Fruit fly (Drosophila melanogaster): ENCODE measurements around the gene Msr-110.

The Msr-110 gene

DNA sequence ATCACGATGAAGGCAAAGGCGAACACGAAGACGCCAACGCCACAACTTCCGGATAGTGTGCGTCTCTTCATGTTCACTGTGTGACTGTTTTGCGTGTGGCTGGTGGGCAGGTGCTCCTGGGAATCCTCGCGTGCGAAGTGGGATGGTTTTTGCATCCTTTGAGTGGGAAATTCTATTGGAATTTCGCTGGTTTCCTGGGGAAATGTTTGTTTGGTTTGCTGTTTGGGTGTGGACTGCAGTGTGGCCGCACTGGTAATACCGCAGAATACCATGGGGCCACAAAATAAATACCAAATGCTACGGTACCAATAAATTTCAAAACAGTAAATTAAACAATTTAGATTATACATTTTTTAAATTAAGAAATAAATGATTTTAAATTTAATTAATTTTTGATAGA, 15.8 kb downstream of the Msr-110 start, which contains the start of gene sinu (continued):
- TF ChIP-seq CG16779 (GFP tag; IDR thresholded peaks at IDR 0.05) (peak; percentile 32; the same call in 1 of the 2 replicates), Deaf1 (tag; optimal IDR thresholded peaks at IDR 0.05) (no peak), Hr3 (GFP tag; optimal IDR thresholded peaks at IDR 0.05) (no peak), CG8388 (GFP tag; optimal IDR thresholded peaks at IDR 0.05) (no peak), jigr1 (GFP tag; IDR thresholded peaks at IDR 0.05) (no peak; the same call in 2 of the 3 replicates), CG31224 (GFP tag; IDR thresholded peaks at IDR 0.05) (no peak), slbo (GFP tag; IDR thresholded peaks at IDR 0.05) (no peak), repo (GFP tag; optimal IDR thresholded peaks at IDR 0.05) (no peak), CTCF (GFP tag; optimal IDR thresholded peaks at IDR 0.05) (no peak), yki (optimal IDR thresholded peaks at IDR 0.05) (no peak), so (GFP tag; IDR thresholded peaks at IDR 0.05) (no peak), vvl (GFP tag; IDR thresholded peaks at IDR 0.05) (no peak), sc (optimal IDR thresholded peaks at IDR 0.05) (no peak), sc (GFP tag; optimal IDR thresholded peaks at IDR 0.05) (no peak), Myb (GFP tag; optimal IDR thresholded peaks at IDR 0.05) (no peak), CG14710 (tag; optimal IDR thresholded peaks at IDR 0.05) (no peak), sd (tag; optimal IDR thresholded peaks at IDR 0.05) (peak; percentile 50), CG6689 (GFP tag; IDR thresholded peaks at IDR 0.05) (no peak), CG9797 (GFP tag; optimal IDR thresholded peaks at IDR 0.05) (peak; percentile 66), Dll (GFP tag; IDR thresholded peaks at IDR 0.05; ENCODE audit: partially characterized antibody) (0 out of 4 replicates have a peak, but pooled peaks have one; percentile 28), crp (GFP tag; optimal IDR thresholded peaks at IDR 0.05) (peak in 1 of 2 experiments; percentile 70), Opbp (GFP tag; IDR thresholded peaks at IDR 0.05; ENCODE audit: partially characterized antibody) (no peak), emc (GFP tag; optimal IDR thresholded peaks at IDR 0.05) (no peak), Atf3 (GFP tag; optimal IDR thresholded peaks at IDR 0.05) (no peak), exex (tag; optimal IDR thresholded peaks at IDR 0.05) (no peak), CG14014 (GFP tag; IDR thresholded peaks at IDR 0.05) (no peak), Fer1 (GFP tag; optimal IDR thresholded peaks at IDR 0.05) (no peak), CG9817 (tag; optimal IDR thresholded peaks at IDR 0.05) (no peak)

DNA sequence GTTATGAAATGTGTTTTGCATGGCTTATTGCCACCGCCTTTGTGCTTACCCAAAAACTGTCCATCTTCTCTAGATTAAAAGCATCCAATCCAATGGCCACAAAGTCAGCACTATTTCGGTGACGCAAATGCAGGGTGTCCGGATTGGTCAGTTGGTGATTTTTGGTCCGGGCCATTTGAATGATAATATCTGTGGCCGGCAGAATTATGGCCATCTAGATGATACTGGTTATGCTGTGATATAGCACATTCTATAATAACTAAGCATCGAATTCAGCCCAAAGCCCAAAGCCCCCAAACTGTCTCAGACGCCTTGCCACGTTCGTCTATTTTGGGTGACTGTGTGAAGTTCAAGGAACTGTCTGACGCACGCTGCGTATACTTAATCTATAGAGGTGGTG, 21.0 kb downstream of the Msr-110 start:
- TF ChIP-seq Atf3 (GFP tag; optimal IDR thresholded peaks at IDR 0.05) (no peak), D19B (GFP tag; optimal IDR thresholded peaks at IDR 0.05) (no peak), chinmo (GFP tag; IDR thresholded peaks at IDR 0.05; ENCODE audit: partially characterized antibody) (0 out of 4 replicates have a peak, but pooled peaks have one; percentile 32), CG12299 (tag; optimal IDR thresholded peaks at IDR 0.05) (no peak), Taf1 (GFP tag; IDR thresholded peaks at IDR 0.05) (no peak), CG4424 (GFP tag; optimal IDR thresholded peaks at IDR 0.05) (no peak), CG4707 (GFP tag; optimal IDR thresholded peaks at IDR 0.05) (no peak), ewg (GFP tag; optimal IDR thresholded peaks at IDR 0.05) (no peak), phol (tag; optimal IDR thresholded peaks at IDR 0.05) (no peak), CG34376 (GFP tag; optimal IDR thresholded peaks at IDR 0.05) (no peak), H15 (GFP tag; IDR thresholded peaks at IDR 0.05) (no peak), abd-A (tag; optimal IDR thresholded peaks at IDR 0.05) (peak; percentile 71), CG13894 (tag; optimal IDR thresholded peaks at IDR 0.05) (peak; percentile 69)

DNA sequence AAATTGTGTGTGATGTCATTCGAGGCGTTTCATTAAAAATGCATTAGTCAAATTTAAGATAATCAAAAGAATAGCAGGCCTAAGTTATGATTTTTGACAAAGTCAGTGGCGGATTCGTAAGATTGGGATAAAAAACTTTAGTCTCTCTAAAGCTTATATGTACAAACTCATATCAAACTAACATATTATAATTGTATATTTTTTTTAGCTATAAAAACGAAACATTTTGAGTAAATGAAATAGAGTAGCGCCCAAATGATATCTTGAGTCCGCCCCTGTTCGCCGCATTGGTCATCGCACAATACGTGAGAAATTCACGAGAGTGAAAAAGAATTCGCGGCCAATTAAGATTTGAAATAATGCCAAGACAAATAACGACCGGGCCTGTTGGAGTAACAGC, 22.8 kb downstream of the Msr-110 start:
- TF ChIP-seq CG10321 (GFP tag; IDR thresholded peaks at IDR 0.05) (no peak), cas (GFP tag; IDR thresholded peaks at IDR 0.05) (peak; percentile 59; the same call in 1 of the 2 replicates), CG7556 (GFP tag; optimal IDR thresholded peaks at IDR 0.05) (peak; percentile 18), bsh (GFP tag; optimal IDR thresholded peaks at IDR 0.05) (peak in 1 of 2 experiments; percentile 46), CG1602 (GFP tag; optimal IDR thresholded peaks at IDR 0.05) (peak; percentile 9), C15 (GFP tag; IDR thresholded peaks at IDR 0.05) (0 out of 3 replicates have a peak, but pooled peaks have one; percentile 35), CG17385 (GFP tag; optimal IDR thresholded peaks at IDR 0.05) (peak; percentile 46), CG14014 (GFP tag; IDR thresholded peaks at IDR 0.05) (peak; percentile 64), CG31224 (GFP tag; IDR thresholded peaks at IDR 0.05) (peak; percentile 68), CG2712 (tag; optimal IDR thresholded peaks at IDR 0.05) (peak; percentile 55), CG11093 (GFP tag; IDR thresholded peaks at IDR 0.05) (peak; percentile 49; the same call in 1 of the 3 replicates), CG17612 (GFP tag; IDR thresholded peaks at IDR 0.05) (peak; percentile 24; the same call in 1 of the 2 replicates), CG18262 (tag; optimal IDR thresholded peaks at IDR 0.05) (peak; percentile 35), Dfd (GFP tag; optimal IDR thresholded peaks at IDR 0.05) (no peak)
